Comparison of ENCODE assay signal across 1 fruit fly cellular context in genomic region chr2L:19444734-19445140, dm6.
TF ChIP-seq lines count a peak whose summit lies in the region.

TSS of gene Hs2st (minus strand) at chr2L:19444750.

TF ChIP-seq in whole organism, embryonic, 481 proteins besides CTCF, POLR2A, EP300 and RAD21 (continued from another document and continues in another):
- peak; percentile 97 for TF ChIP-seq ind (GFP tag; optimal IDR thresholded peaks at IDR 0.05; lab: Kevin White, UChicago)
- TF ChIP-seq run (tag; optimal IDR thresholded peaks at IDR 0.05; lab: Kevin White, UChicago), result peak; percentile 19
- peak; percentile 98 for TF ChIP-seq row (GFP tag; IDR thresholded peaks at IDR 0.05; lab: Robert Waterston, UW)
- TF ChIP-seq fd102C (GFP tag; optimal IDR thresholded peaks at IDR 0.05; lab: Kevin White, UChicago), result peak; percentile 27
- TF ChIP-seq CG16863 (GFP tag; optimal IDR thresholded peaks at IDR 0.05; lab: Kevin White, UChicago), result peak; percentile 86
- TF ChIP-seq Dad (GFP tag; optimal IDR thresholded peaks at IDR 0.05; lab: Kevin White, UChicago), result peak; percentile 95
- TF ChIP-seq odd (GFP tag; optimal IDR thresholded peaks at IDR 0.05; lab: Kevin White, UChicago), result peak; percentile 69
- TF ChIP-seq pnt (GFP tag; optimal IDR thresholded peaks at IDR 0.05; lab: Kevin White, UChicago), result peak; percentile 95
- TF ChIP-seq ftz-f1 (GFP tag; optimal IDR thresholded peaks at IDR 0.05; lab: Kevin White, UChicago), result peak; percentile 88
- peak; percentile 91 for TF ChIP-seq Side (GFP tag; optimal IDR thresholded peaks at IDR 0.05; lab: Kevin White, UChicago)
- no peak for TF ChIP-seq yki (optimal IDR thresholded peaks at IDR 0.05; lab: Kevin White, UChicago)
- TF ChIP-seq CG12299 (tag; optimal IDR thresholded peaks at IDR 0.05; lab: Kevin White, UChicago), result peak; percentile 81
- TF ChIP-seq CG2875 (GFP tag; optimal IDR thresholded peaks at IDR 0.05; lab: Kevin White, UChicago), result peak; percentile 81
- peak; percentile 90 for TF ChIP-seq CG3281 (GFP tag; optimal IDR thresholded peaks at IDR 0.05; lab: Kevin White, UChicago)
- peak; percentile 95 for TF ChIP-seq Bteb2 (GFP tag; optimal IDR thresholded peaks at IDR 0.05; lab: Kevin White, UChicago)
- peak; percentile 62 for TF ChIP-seq Asciz (GFP tag; optimal IDR thresholded peaks at IDR 0.05; lab: Kevin White, UChicago)
- TF ChIP-seq dati (GFP tag; IDR thresholded peaks at IDR 0.05; lab: Robert Waterston, UW), result peak; percentile 53; the same call in 1 of the 2 replicates
- TF ChIP-seq tio (GFP tag; optimal IDR thresholded peaks at IDR 0.05; lab: Kevin White, UChicago), result peak; percentile 87
- peak; percentile 94 for TF ChIP-seq dysf (GFP tag; IDR thresholded peaks at IDR 0.05; lab: Robert Waterston, UW)
- TF ChIP-seq Nf-YC (tag; optimal IDR thresholded peaks at IDR 0.05; lab: Kevin White, UChicago), result peak; percentile 83
- peak; percentile 87 for TF ChIP-seq YL-1 (GFP tag; optimal IDR thresholded peaks at IDR 0.05; lab: Kevin White, UChicago)
- peak; percentile 91 for TF ChIP-seq Bdp1 (GFP tag; optimal IDR thresholded peaks at IDR 0.05; lab: Kevin White, UChicago)
- TF ChIP-seq MBD-R2 (GFP tag; IDR thresholded peaks at IDR 0.05; lab: Robert Waterston, UW), result peak; percentile 98
- peak; percentile 94 for TF ChIP-seq vvl (GFP tag; IDR thresholded peaks at IDR 0.05; lab: Robert Waterston, UW)
- peak; percentile 86 for TF ChIP-seq CG34376 (GFP tag; optimal IDR thresholded peaks at IDR 0.05; lab: Kevin White, UChicago)
- TF ChIP-seq Gug (GFP tag; IDR thresholded peaks at IDR 0.05; lab: Robert Waterston, UW), result peak; percentile 93
- peak; percentile 57; the same call in 1 of the 2 replicates for TF ChIP-seq CG10321 (GFP tag; IDR thresholded peaks at IDR 0.05; lab: Robert Waterston, UW)
- TF ChIP-seq Myb (GFP tag; optimal IDR thresholded peaks at IDR 0.05; lab: Kevin White, UChicago), result peak; percentile 85
- TF ChIP-seq ranshi (GFP tag; IDR thresholded peaks at IDR 0.05; lab: Robert Waterston, UW), result peak; percentile 96
- peak; percentile 81 for TF ChIP-seq trh (GFP tag; optimal IDR thresholded peaks at IDR 0.05; lab: Kevin White, UChicago)
- peak; percentile 82 for TF ChIP-seq gfzf (GFP tag; optimal IDR thresholded peaks at IDR 0.05; lab: Kevin White, UChicago)
- peak; percentile 85 for TF ChIP-seq CG12104 (GFP tag; optimal IDR thresholded peaks at IDR 0.05; lab: Kevin White, UChicago)
- peak; percentile 89 for TF ChIP-seq CG18764 (GFP tag; optimal IDR thresholded peaks at IDR 0.05; lab: Kevin White, UChicago)
- peak; percentile 85 for TF ChIP-seq lbe (GFP tag; optimal IDR thresholded peaks at IDR 0.05; lab: Kevin White, UChicago)
- TF ChIP-seq Sox102F (GFP tag; optimal IDR thresholded peaks at IDR 0.05; lab: Kevin White, UChicago), result peak; percentile 89
- TF ChIP-seq CG14014 (GFP tag; IDR thresholded peaks at IDR 0.05; lab: Robert Waterston, UW), result peak; percentile 92
- peak; percentile 86 for TF ChIP-seq CG14050 (GFP tag; IDR thresholded peaks at IDR 0.05; lab: Robert Waterston, UW)
- no peak for TF ChIP-seq hb (GFP tag; IDR thresholded peaks at IDR 0.05; lab: Robert Waterston, UW; ENCODE audit: partially characterized antibody)
- peak; percentile 65 for TF ChIP-seq Tbp (GFP tag; optimal IDR thresholded peaks at IDR 0.05; lab: Kevin White, UChicago)
- TF ChIP-seq CG4328 (GFP tag; optimal IDR thresholded peaks at IDR 0.05; lab: Kevin White, UChicago), result peak; percentile 89
- TF ChIP-seq CG12391 (tag; optimal IDR thresholded peaks at IDR 0.05; lab: Kevin White, UChicago), result peak; percentile 93
- TF ChIP-seq Optix (GFP tag; IDR thresholded peaks at IDR 0.05; lab: Robert Waterston, UW), result peak; percentile 90
- TF ChIP-seq CG8388 (GFP tag; optimal IDR thresholded peaks at IDR 0.05; lab: Kevin White, UChicago), result peak; percentile 85
- peak; percentile 92 for TF ChIP-seq Lhr (GFP tag; optimal IDR thresholded peaks at IDR 0.05; lab: Kevin White, UChicago)
- TF ChIP-seq Ssrp (tag; optimal IDR thresholded peaks at IDR 0.05; lab: Kevin White, UChicago), result peak; percentile 91
- TF ChIP-seq h (optimal IDR thresholded peaks at IDR 0.05; lab: Kevin White, UChicago), result no peak
- no peak for TF ChIP-seq HLH4C (GFP tag; IDR thresholded peaks at IDR 0.05; lab: Robert Waterston, UW; ENCODE audit: partially characterized antibody)
- peak; percentile 97 for TF ChIP-seq jumu (GFP tag; optimal IDR thresholded peaks at IDR 0.05; lab: Kevin White, UChicago)
- TF ChIP-seq slou (GFP tag; optimal IDR thresholded peaks at IDR 0.05; lab: Kevin White, UChicago), result peak; percentile 93
- no peak for TF ChIP-seq Vsx1 (GFP tag; optimal IDR thresholded peaks at IDR 0.05; lab: Kevin White, UChicago)
- peak; percentile 90 for TF ChIP-seq H2.0 (GFP tag; IDR thresholded peaks at IDR 0.05; lab: Robert Waterston, UW)
- TF ChIP-seq Fer2 (tag; optimal IDR thresholded peaks at IDR 0.05; lab: Kevin White, UChicago), result peak; percentile 85
- TF ChIP-seq Eip74EF (GFP tag; optimal IDR thresholded peaks at IDR 0.05; lab: Kevin White, UChicago), result no peak
- peak; percentile 97 for TF ChIP-seq Chrac-16 (GFP tag; optimal IDR thresholded peaks at IDR 0.05; lab: Kevin White, UChicago)
- TF ChIP-seq Dek (tag; optimal IDR thresholded peaks at IDR 0.05; lab: Kevin White, UChicago), result peak; percentile 83
- peak; percentile 84 for TF ChIP-seq Elba2 (GFP tag; optimal IDR thresholded peaks at IDR 0.05; lab: Kevin White, UChicago)
- TF ChIP-seq Hmr (GFP tag; optimal IDR thresholded peaks at IDR 0.05; lab: Kevin White, UChicago), result peak; percentile 95
- TF ChIP-seq CG18599 (GFP tag; optimal IDR thresholded peaks at IDR 0.05; lab: Kevin White, UChicago), result peak; percentile 91
- 0 out of 2 replicates have a peak, but pooled peaks have one; percentile 44 for TF ChIP-seq unc-4 (GFP tag; IDR thresholded peaks at IDR 0.05; lab: Robert Waterston, UW; ENCODE audit: partially characterized antibody)
- peak; percentile 50 for TF ChIP-seq CG6254 (GFP tag; optimal IDR thresholded peaks at IDR 0.05; lab: Kevin White, UChicago)
- TF ChIP-seq B-H1 (GFP tag; IDR thresholded peaks at IDR 0.05; lab: Robert Waterston, UW), result peak; percentile 84; the same call in 2 of the 3 replicates
- TF ChIP-seq CG12659 (GFP tag; optimal IDR thresholded peaks at IDR 0.05; lab: Kevin White, UChicago), result peak; percentile 95
- TF ChIP-seq PHDP (tag; optimal IDR thresholded peaks at IDR 0.05; lab: Kevin White, UChicago), result peak; percentile 86
- peak; percentile 46; the same call in 1 of the 3 replicates for TF ChIP-seq sr (GFP tag; IDR thresholded peaks at IDR 0.05; lab: Robert Waterston, UW)
- TF ChIP-seq toy (GFP tag; IDR thresholded peaks at IDR 0.05; lab: Robert Waterston, UW), result peak; percentile 45; the same call in 1 of the 2 replicates
- no peak for TF ChIP-seq zf30C (GFP tag; optimal IDR thresholded peaks at IDR 0.05; lab: Kevin White, UChicago)
- no peak for TF ChIP-seq CkIIα-i1 (GFP tag; IDR thresholded peaks at IDR 0.05; lab: Robert Waterston, UW)
- peak; percentile 98 for TF ChIP-seq zfh2 (GFP tag; optimal IDR thresholded peaks at IDR 0.05; lab: Kevin White, UChicago)
- peak; percentile 83 for TF ChIP-seq Mes4 (GFP tag; optimal IDR thresholded peaks at IDR 0.05; lab: Kevin White, UChicago)
- peak; percentile 84 for TF ChIP-seq gcm2 (GFP tag; optimal IDR thresholded peaks at IDR 0.05; lab: Kevin White, UChicago)
- TF ChIP-seq CG8944 (GFP tag; optimal IDR thresholded peaks at IDR 0.05; lab: Kevin White, UChicago), result peak; percentile 95
- peak; percentile 98 for TF ChIP-seq mam (GFP tag; optimal IDR thresholded peaks at IDR 0.05; lab: Kevin White, UChicago)
- peak; percentile 90 for TF ChIP-seq Camta (GFP tag; optimal IDR thresholded peaks at IDR 0.05; lab: Kevin White, UChicago)
- no peak for TF ChIP-seq CG2129 (GFP tag; IDR thresholded peaks at IDR 0.05; lab: Robert Waterston, UW; ENCODE audit: partially characterized antibody)
- peak; percentile 90 for TF ChIP-seq Six4 (GFP tag; optimal IDR thresholded peaks at IDR 0.05; lab: Kevin White, UChicago)
- peak; percentile 81 for TF ChIP-seq CG10979 (tag; optimal IDR thresholded peaks at IDR 0.05; lab: Kevin White, UChicago)
- peak; percentile 1 for TF ChIP-seq pros (GFP tag; optimal IDR thresholded peaks at IDR 0.05; lab: Kevin White, UChicago)
- peak; percentile 52 for TF ChIP-seq CG5180 (GFP tag; optimal IDR thresholded peaks at IDR 0.05; lab: Kevin White, UChicago)
- TF ChIP-seq klu (GFP tag; IDR thresholded peaks at IDR 0.05; lab: Robert Waterston, UW), result peak; percentile 94
- TF ChIP-seq MTF-1 (GFP tag; optimal IDR thresholded peaks at IDR 0.05; lab: Kevin White, UChicago; ENCODE audit: borderline replicate concordance), result peak; percentile 42
- peak; percentile 71 for TF ChIP-seq CG7928 (GFP tag; optimal IDR thresholded peaks at IDR 0.05; lab: Kevin White, UChicago)
- TF ChIP-seq repo (GFP tag; optimal IDR thresholded peaks at IDR 0.05; lab: Kevin White, UChicago), result peak; percentile 89
- no peak for TF ChIP-seq fru (optimal IDR thresholded peaks at IDR 0.05; lab: Kevin White, UChicago)
- peak; percentile 88 for TF ChIP-seq fd3F (GFP tag; optimal IDR thresholded peaks at IDR 0.05; lab: Kevin White, UChicago)
- TF ChIP-seq prd (optimal IDR thresholded peaks at IDR 0.05; lab: Kevin White, UChicago), result no peak
- TF ChIP-seq prd (GFP tag; IDR thresholded peaks at IDR 0.05; lab: Robert Waterston, UW), result peak; percentile 97
- no peak for TF ChIP-seq Hr39 (optimal IDR thresholded peaks at IDR 0.05; lab: Kevin White, UChicago)
- peak; percentile 83 for TF ChIP-seq luna (GFP tag; optimal IDR thresholded peaks at IDR 0.05; lab: Kevin White, UChicago)
- TF ChIP-seq br (optimal IDR thresholded peaks at IDR 0.05; lab: Kevin White, UChicago), result no peak
- TF ChIP-seq Hey (tag; optimal IDR thresholded peaks at IDR 0.05; lab: Kevin White, UChicago), result peak; percentile 77
- TF ChIP-seq pita (GFP tag; optimal IDR thresholded peaks at IDR 0.05; lab: Kevin White, UChicago), result no peak
- peak; percentile 84 for TF ChIP-seq CG9797 (GFP tag; optimal IDR thresholded peaks at IDR 0.05; lab: Kevin White, UChicago)
- peak; percentile 91; the same call in 1 of the 2 replicates for TF ChIP-seq rib (GFP tag; IDR thresholded peaks at IDR 0.05; lab: Robert Waterston, UW)
- TF ChIP-seq az2 (GFP tag; optimal IDR thresholded peaks at IDR 0.05; lab: Kevin White, UChicago), result peak; percentile 94
- TF ChIP-seq crp (GFP tag; optimal IDR thresholded peaks at IDR 0.05; lab: Kevin White, UChicago), result peak; percentile 50 to 85
- peak; percentile 91 for TF ChIP-seq CG7372 (GFP tag; IDR thresholded peaks at IDR 0.05; lab: Robert Waterston, UW)
- TF ChIP-seq Dfd (GFP tag; optimal IDR thresholded peaks at IDR 0.05; lab: Kevin White, UChicago), result no peak
- peak; percentile 52; the same call in 2 of the 3 replicates for TF ChIP-seq CG16813 (GFP tag; IDR thresholded peaks at IDR 0.05; lab: Robert Waterston, UW; ENCODE audit: partially characterized antibody)
- TF ChIP-seq Xbp1 (GFP tag; optimal IDR thresholded peaks at IDR 0.05; lab: Kevin White, UChicago), result peak; percentile 96
- 0 out of 2 replicates have a peak, but pooled peaks have one; percentile 4 for TF ChIP-seq dimm (GFP tag; IDR thresholded peaks at IDR 0.05; lab: Robert Waterston, UW)
- TF ChIP-seq CG1024 (GFP tag; IDR thresholded peaks at IDR 0.05; lab: Robert Waterston, UW), result peak; percentile 59; the same call in 1 of the 2 replicates
- TF ChIP-seq C15 (GFP tag; IDR thresholded peaks at IDR 0.05; lab: Robert Waterston, UW), result peak; percentile 83; the same call in 2 of the 3 replicates
- TF ChIP-seq CG7556 (GFP tag; optimal IDR thresholded peaks at IDR 0.05; lab: Kevin White, UChicago), result peak; percentile 88
- TF ChIP-seq CG10565 (GFP tag; optimal IDR thresholded peaks at IDR 0.05; lab: Kevin White, UChicago), result peak; percentile 72
- peak; percentile 85 for TF ChIP-seq CG17359 (tag; optimal IDR thresholded peaks at IDR 0.05; lab: Kevin White, UChicago)
- TF ChIP-seq CG17829 (tag; optimal IDR thresholded peaks at IDR 0.05; lab: Kevin White, UChicago), result peak; percentile 93
- TF ChIP-seq CG17912 (GFP tag; optimal IDR thresholded peaks at IDR 0.05; lab: Kevin White, UChicago), result peak; percentile 57
- TF ChIP-seq CG6765 (GFP tag; optimal IDR thresholded peaks at IDR 0.05; lab: Kevin White, UChicago), result peak; percentile 71
- TF ChIP-seq Atf3 (GFP tag; optimal IDR thresholded peaks at IDR 0.05; lab: Kevin White, UChicago), result peak; percentile 94
- TF ChIP-seq CG13123 (GFP tag; optimal IDR thresholded peaks at IDR 0.05; lab: Kevin White, UChicago), result peak; percentile 90
- peak; percentile 91 for TF ChIP-seq CG13424 (tag; optimal IDR thresholded peaks at IDR 0.05; lab: Kevin White, UChicago)
- TF ChIP-seq fu2 (GFP tag; optimal IDR thresholded peaks at IDR 0.05; lab: Kevin White, UChicago), result peak; percentile 96
- peak; percentile 94 for TF ChIP-seq cato (GFP tag; optimal IDR thresholded peaks at IDR 0.05; lab: Kevin White, UChicago; ENCODE audit: borderline replicate concordance)
- TF ChIP-seq CG14667 (GFP tag; IDR thresholded peaks at IDR 0.05; lab: Robert Waterston, UW), result peak; percentile 92
- peak; percentile 94 for TF ChIP-seq esg (GFP tag; conservative IDR thresholded peaks at IDR 0.05; lab: Robert Waterston, UW)
- TF ChIP-seq CG2116 (GFP tag; optimal IDR thresholded peaks at IDR 0.05; lab: Kevin White, UChicago), result peak; percentile 89
- peak; percentile 90 for TF ChIP-seq CG31224 (GFP tag; IDR thresholded peaks at IDR 0.05; lab: Robert Waterston, UW)
- TF ChIP-seq org-1 (GFP tag; optimal IDR thresholded peaks at IDR 0.05; lab: Kevin White, UChicago), result peak; percentile 79
- TF ChIP-seq pzg (GFP tag; optimal IDR thresholded peaks at IDR 0.05; lab: Kevin White, UChicago), result peak; percentile 87
- peak; percentile 83 for TF ChIP-seq CG16779 (GFP tag; IDR thresholded peaks at IDR 0.05; lab: Robert Waterston, UW)
- TF ChIP-seq ara (GFP tag; IDR thresholded peaks at IDR 0.05; lab: Robert Waterston, UW), result peak; percentile 86
- TF ChIP-seq CG33557 (GFP tag; optimal IDR thresholded peaks at IDR 0.05; lab: Kevin White, UChicago), result peak; percentile 86
- peak; percentile 90 for TF ChIP-seq CG18619 (GFP tag; optimal IDR thresholded peaks at IDR 0.05; lab: Kevin White, UChicago)
- peak; percentile 94 for TF ChIP-seq phol (tag; optimal IDR thresholded peaks at IDR 0.05; lab: Kevin White, UChicago)
- TF ChIP-seq exex (tag; optimal IDR thresholded peaks at IDR 0.05; lab: Kevin White, UChicago), result peak; percentile 57
- TF ChIP-seq CG10462 (GFP tag; optimal IDR thresholded peaks at IDR 0.05; lab: Kevin White, UChicago), result peak; percentile 89
- TF ChIP-seq al (GFP tag; IDR thresholded peaks at IDR 0.05; lab: Robert Waterston, UW), result peak; percentile 95
- TF ChIP-seq CG14710 (tag; optimal IDR thresholded peaks at IDR 0.05; lab: Kevin White, UChicago), result peak; percentile 93
- peak; percentile 89 for TF ChIP-seq CG9727 (GFP tag; optimal IDR thresholded peaks at IDR 0.05; lab: Kevin White, UChicago)
